Worm (Caenorhabditis elegans) whole organism, L1 larva: ENCODE data around the gene F31F4.11.

Experiments used
- C16A3.4 ChIP-seq: fragments of 150-350 bp; optimal IDR thresholded peaks from 2 replicates; lab custom pipeline; 2014; ENCODE audit warnings: missing biosample characterization, missing genetic modification characterization
- C34B4.2 ChIP-seq: sonication (generic microtip); optimal IDR thresholded peaks from 2 replicates; lab custom pipeline; 2017; ENCODE audit warnings: mild to moderate bottlenecking, missing genetic modification characterization, missing compliant biosample characterization
- F16B12.6 ChIP-seq: fragments of 150-350 bp; optimal IDR thresholded peaks from 2 replicates; lab custom pipeline; 2014; ENCODE audit warnings: missing biosample characterization, missing genetic modification characterization
- Y116A8C.19 ChIP-seq: sonication (generic microtip); optimal IDR thresholded peaks from 2 replicates; lab custom pipeline; 2016; ENCODE audit warnings: missing compliant biosample characterization, missing genetic modification characterization, borderline replicate concordance
- blmp-1 ChIP-seq: fragments of 150-350 bp; optimal IDR thresholded peaks from 2 replicates; lab custom pipeline; 2014; ENCODE audit warnings: missing biosample characterization, missing genetic modification characterization
- ceh-8 ChIP-seq: fragments of 200-800 bp; sonication (Bioruptor generic); optimal IDR thresholded peaks from 2 replicates; lab custom pipeline; 2018; ENCODE audit warnings: mild to moderate bottlenecking, missing genetic modification characterization, moderate library complexity, missing compliant biosample characterization
- ceh-82 ChIP-seq, 3 experiments: fragments of 150-350 bp in 1 of 3; sonication (generic microtip) in 2 of 3; optimal IDR thresholded peaks; 2 replicates each; lab custom pipeline; 2014 to 2017; ENCODE audit warnings: missing biosample characterization in 3 of 3, missing genetic modification characterization in 3 of 3
- elt-2 ChIP-seq: sonication (generic microtip); optimal IDR thresholded peaks from 2 replicates; lab custom pipeline; 2016; ENCODE audit warnings: missing genetic modification characterization, mild to moderate bottlenecking, inconsistent platforms, missing compliant biosample characterization, missing genetic modification reagents
- elt-3 ChIP-seq, 6 experiments: fragments of 150-350 bp in 1 of 6; sonication (generic microtip); optimal IDR thresholded peaks; 2 replicates each; lab custom pipeline; 2017 to 2018; ENCODE audit warnings: missing biosample characterization in 6 of 6, missing genetic modification characterization in 6 of 6, inconsistent platforms in 1 of 6
- fkh-8 ChIP-seq: sonication (generic microtip); optimal IDR thresholded peaks from 2 replicates; lab custom pipeline; 2016; ENCODE audit warnings: mild to moderate bottlenecking, missing genetic modification characterization, missing compliant biosample characterization
- fos-1 ChIP-seq: fragments of 150-350 bp; optimal IDR thresholded peaks from 2 replicates; lab custom pipeline; 2014; ENCODE audit warnings: missing biosample characterization, missing genetic modification characterization
- grh-1 ChIP-seq: fragments of 200-800 bp; sonication (Bioruptor generic); IDR thresholded peaks from 2 replicates; pipeline ENCODE4 v1.3.6; 2022; ENCODE audit warnings: missing genetic modification reagents, missing genetic modification characterization, missing compliant biosample characterization
- hpl-2 ChIP-seq: fragments of 150-350 bp; optimal IDR thresholded peaks from 2 replicates; lab custom pipeline; 2014; ENCODE audit warnings: missing biosample characterization, missing genetic modification reagents, missing genetic modification characterization
- lin-13 ChIP-seq: fragments of 150-350 bp; optimal IDR thresholded peaks from 2 replicates; lab custom pipeline; 2014; ENCODE audit warnings: missing biosample characterization, missing genetic modification reagents, missing genetic modification characterization
- lin-14 ChIP-seq: fragments of 200-800 bp; sonication (Bioruptor generic); optimal IDR thresholded peaks from 2 replicates; lab custom pipeline; 2018; ENCODE audit warnings: mild to moderate bottlenecking, missing genetic modification characterization, moderate library complexity, missing compliant biosample characterization
- lin-35 ChIP-seq, 2 experiments: fragments of 150-350 bp; optimal IDR thresholded peaks; 2 replicates each; lab custom pipeline; 2014; ENCODE audit warnings: missing biosample characterization in 2 of 2, missing genetic modification characterization in 2 of 2, missing genetic modification reagents in 2 of 2
- mab-9 ChIP-seq: fragments of 200-800 bp; sonication (Bioruptor generic); IDR thresholded peaks from 2 replicates; pipeline ENCODE4 v1.3.6; 2022; ENCODE audit warnings: missing genetic modification reagents, missing genetic modification characterization, missing compliant biosample characterization
- mdl-1 ChIP-seq, 2 experiments: fragments of 150-350 bp; optimal IDR thresholded peaks; 2 replicates each; lab custom pipeline; 2014 to 2017; ENCODE audit warnings: missing biosample characterization in 2 of 2, missing genetic modification characterization in 2 of 2, inconsistent platforms in 1 of 2
- mef-2 ChIP-seq: fragments of 150-350 bp; optimal IDR thresholded peaks from 2 replicates; lab custom pipeline; 2014; ENCODE audit warnings: missing biosample characterization, missing genetic modification characterization
- nhr-11 ChIP-seq: fragments of 150-350 bp; optimal IDR thresholded peaks from 2 replicates; lab custom pipeline; 2014; ENCODE audit warnings: missing biosample characterization, missing genetic modification characterization
- nhr-12 ChIP-seq: sonication (generic microtip); optimal IDR thresholded peaks from 2 replicates; lab custom pipeline; 2017; ENCODE audit warnings: missing biosample characterization, missing genetic modification characterization
- nhr-19 ChIP-seq: fragments of 200-800 bp; sonication (Bioruptor generic); conservative IDR thresholded peaks from 2 replicates; pipeline ENCODE4 v1.3.6; 2022; ENCODE audit warnings: missing genetic modification characterization, missing compliant biosample characterization
- nhr-20 ChIP-seq: sonication (generic microtip); optimal IDR thresholded peaks from 2 replicates; lab custom pipeline; 2016; ENCODE audit warnings: mild to moderate bottlenecking, missing genetic modification characterization, missing compliant biosample characterization
- nhr-28 ChIP-seq: fragments of 150-350 bp; optimal IDR thresholded peaks from 2 replicates; lab custom pipeline; 2014; ENCODE audit warnings: missing biosample characterization, missing genetic modification characterization
- nhr-76 ChIP-seq: sonication (generic microtip); optimal IDR thresholded peaks from 2 replicates; lab custom pipeline; 2017; ENCODE audit warnings: missing biosample characterization, missing genetic modification characterization
- nhr-85 ChIP-seq: sonication (generic microtip); peaks from one replicate; lab custom pipeline; 2016; ENCODE audit warnings: missing genetic modification characterization, inconsistent platforms, missing compliant biosample characterization
- pax-3 ChIP-seq: fragments of 200-800 bp; sonication (Bioruptor generic); optimal IDR thresholded peaks from 2 replicates; lab custom pipeline; 2018; ENCODE audit warnings: mild to moderate bottlenecking, missing genetic modification characterization, moderate library complexity, missing compliant biosample characterization
- rnt-1 ChIP-seq: sonication (generic microtip); optimal IDR thresholded peaks from 2 replicates; lab custom pipeline; 2016; ENCODE audit warnings: mild to moderate bottlenecking, missing genetic modification characterization, moderate library complexity, missing compliant biosample characterization
- skn-1 ChIP-seq: fragments of 150-350 bp; optimal IDR thresholded peaks from 2 replicates; lab custom pipeline; 2014; ENCODE audit warnings: missing biosample characterization, missing genetic modification characterization
- snpc-4 ChIP-seq: fragments of 150-350 bp; optimal IDR thresholded peaks from 2 replicates; lab custom pipeline; 2014; ENCODE audit warnings: missing biosample characterization, missing genetic modification characterization
- snu-23 ChIP-seq: sonication (generic microtip); optimal IDR thresholded peaks from 2 replicates; lab custom pipeline; 2016; ENCODE audit warnings: missing genetic modification characterization, missing compliant biosample characterization
- sup-37 ChIP-seq: fragments of 200-800 bp; sonication (Bioruptor generic); optimal IDR thresholded peaks from 2 replicates; lab custom pipeline; 2018; ENCODE audit warnings: mild to moderate bottlenecking, missing genetic modification characterization, missing compliant biosample characterization
- tbx-2 ChIP-seq: sonication (generic microtip); optimal IDR thresholded peaks from 2 replicates; lab custom pipeline; 2016; ENCODE audit warnings: missing genetic modification characterization, missing compliant biosample characterization
- unc-130 ChIP-seq: fragments of 150-350 bp; optimal IDR thresholded peaks from 2 replicates; lab custom pipeline; 2017; ENCODE audit warnings: missing biosample characterization, missing genetic modification characterization, inconsistent platforms
- unc-98 ChIP-seq: fragments of 200-800 bp; sonication (Bioruptor generic); IDR thresholded peaks from 2 replicates; pipeline ENCODE4 v1.3.6; 2022; ENCODE audit warnings: missing genetic modification characterization, missing compliant biosample characterization
- xbp-1 ChIP-seq: sonication (generic microtip); optimal IDR thresholded peaks from 2 replicates; lab custom pipeline; 2016; ENCODE audit warnings: missing genetic modification characterization, missing compliant biosample characterization
- zag-1 ChIP-seq: fragments of 150-350 bp; optimal IDR thresholded peaks from 2 replicates; lab custom pipeline; 2014; ENCODE audit warnings: missing biosample characterization, missing genetic modification characterization
- ztf-11 ChIP-seq, 2 experiments: sonication (generic microtip); optimal IDR thresholded peaks; 2 replicates each; lab custom pipeline; 2016 to 2017; ENCODE audit warnings: missing genetic modification characterization in 2 of 2, missing biosample characterization in 1 of 2, missing compliant biosample characterization in 1 of 2

The F31F4.11 gene

ce11 chrV:676550-677084 lies 12.4 kb upstream of the F31F4.11 start, which contains the start of the genes fbxa-72 and srx-21:
fbxa-72 (minus strand) TSS chrV:676753.
srx-21 (plus strand) TSS chrV:677034.
- TF ChIP-seq lin-14 (no peak), C16A3.4 (tag; lab: Kevin White, UChicago) (no peak), blmp-1 (tag; lab: Kevin White, UChicago) (peak; percentile 50), hpl-2 (no peak), unc-130 (tag; lab: Kevin White, UChicago) (no peak), nhr-85 (tag; lab: Kevin White, UChicago) (peak; percentile 23), nhr-11 (tag; lab: Kevin White, UChicago) (no peak)
- TF ChIP-seq, all 84 proteins: peak for 2

- TF ChIP-seq lin-13 (GFP tag; lab: Kevin White, UChicago) (no peak), snpc-4 (peak; percentile 27)
These were observed 11.9 kb upstream of the F31F4.11 start for ce11 chrV:676090-676489.

- no peak for TF ChIP-seq C16A3.4 (tag; lab: Kevin White, UChicago)
These were observed 10.0 kb upstream of the F31F4.11 start, which contains the start of gene sru-25 for ce11 chrV:674213-674612. sru-25 (minus strand) TSS chrV:674313.

- TF ChIP-seq nhr-85 (tag; lab: Kevin White, UChicago) = peak; percentile 6
- no peak for TF ChIP-seq fkh-8 (tag; lab: Kevin White, UChicago)
These were observed 7.1 kb upstream of the F31F4.11 start, which contains the start of gene sru-24 for ce11 chrV:671342-671741. sru-24 (minus strand) TSS chrV:671442.

ce11 chrV:667459-667858 lies 3.2 kb upstream of the F31F4.11 start, which contains the start of gene nhr-180:
nhr-180 (minus strand) TSS chrV:667510.
- TF ChIP-seq mdl-1 (tag; optimal IDR thresholded peaks at IDR 0.05; lab: Kevin White, UChicago) (peak in 1 of 2 experiments; percentile 61), lin-35 (GFP tag; optimal IDR thresholded peaks at IDR 0.05; lab: Kevin White, UChicago) (peak in 1 of 2 experiments; percentile 52), snu-23 (GFP tag; lab: Kevin White, UChicago) (peak; percentile 27), elt-2 (tag; lab: Kevin White, UChicago) (peak; percentile 8), nhr-19 (GFP tag; lab: Robert Waterston, UW) (0 out of 2 replicates have a peak, but pooled peaks have one; percentile 7), ztf-11 (tag; optimal IDR thresholded peaks at IDR 0.05; lab: Kevin White, UChicago) (no peak), grh-1 (GFP tag; lab: Robert Waterston, UW) (no peak), elt-3 (tag; optimal IDR thresholded peaks at IDR 0.05; lab: Kevin White, UChicago) (peak in 1 of 6 experiments; percentile 8), blmp-1 (tag; lab: Kevin White, UChicago) (peak; percentile 29), C34B4.2 (tag; lab: Kevin White, UChicago) (no peak), snpc-4 (no peak), ceh-8 (GFP tag; lab: Kevin White, UChicago) (no peak), skn-1 (peak; percentile 0), nhr-20 (tag; lab: Kevin White, UChicago) (peak; percentile 14), nhr-76 (tag; lab: Kevin White, UChicago) (no peak), xbp-1 (tag; lab: Kevin White, UChicago) (peak; percentile 17), F16B12.6 (tag; lab: Kevin White, UChicago) (no peak), ceh-82 (tag; optimal IDR thresholded peaks at IDR 0.05; lab: Kevin White, UChicago) (no peak), rnt-1 (tag; lab: Kevin White, UChicago) (no peak)

ce11 chrV:660210-660609 lies 4.0 kb downstream of the F31F4.11 start, which contains the start of gene F31F4.17:
F31F4.17 (minus strand) TSS chrV:660310.
- TF ChIP-seq zag-1 (tag; lab: Kevin White, UChicago) = no peak

- TF ChIP-seq pax-3 (tag; lab: Kevin White, UChicago) = no peak
- no peak for TF ChIP-seq grh-1 (GFP tag; lab: Robert Waterston, UW)
- TF ChIP-seq tbx-2 (tag; lab: Kevin White, UChicago) = no peak
- TF ChIP-seq unc-98 (GFP tag; lab: Robert Waterston, UW) = no peak
- TF ChIP-seq sup-37 = no peak
- no peak for TF ChIP-seq nhr-11 (tag; lab: Kevin White, UChicago)
- no peak for TF ChIP-seq C16A3.4 (tag; lab: Kevin White, UChicago)
- TF ChIP-seq mdl-1 (tag; optimal IDR thresholded peaks at IDR 0.05; lab: Kevin White, UChicago) = no peak
- TF ChIP-seq F16B12.6 (tag; lab: Kevin White, UChicago) = no peak
- TF ChIP-seq mab-9 = no peak
- TF ChIP-seq mef-2 (tag; lab: Kevin White, UChicago) = no peak
- TF ChIP-seq nhr-28 (tag; lab: Kevin White, UChicago) = no peak
- TF ChIP-seq nhr-12 (tag; lab: Kevin White, UChicago) = no peak
- TF ChIP-seq nhr-19 (GFP tag; lab: Robert Waterston, UW) = no peak
- TF ChIP-seq ztf-11 (tag; optimal IDR thresholded peaks at IDR 0.05; lab: Kevin White, UChicago) = no peak
- TF ChIP-seq elt-3 (tag; optimal IDR thresholded peaks at IDR 0.05; lab: Kevin White, UChicago) = no peak
- no peak for TF ChIP-seq Y116A8C.19 (tag; lab: Kevin White, UChicago)
- no peak for TF ChIP-seq ceh-8 (GFP tag; lab: Kevin White, UChicago)
- TF ChIP-seq fos-1 (tag; lab: Kevin White, UChicago) = no peak
These were observed 6.6 kb downstream of the F31F4.11 start, which contains the start of gene srh-246 for ce11 chrV:657678-658077. srh-246 (minus strand) TSS chrV:657778.
